Fruit fly (Drosophila melanogaster) whole organism, embryonic: ENCODE results near the gene CG42535.

Experiments used
- Antp ChIP-seq: fragments of 200-800 bp; sonication (Bioruptor generic); optimal IDR thresholded peaks from 3 replicates; lab custom pipeline; 2016; ENCODE audit warnings: missing biosample characterization, missing genetic modification characterization
- Bdp1 ChIP-seq: fragments of 200-800 bp; sonication (Bioruptor generic); optimal IDR thresholded peaks from 3 replicates; lab custom pipeline; 2016; ENCODE audit warnings: missing biosample characterization, missing genetic modification characterization
- BtbVII ChIP-seq: fragments of 200-800 bp; sonication (Bioruptor generic); optimal IDR thresholded peaks from 3 replicates; lab custom pipeline; 2017; ENCODE audit warnings: missing biosample characterization, mild to moderate bottlenecking, missing genetic modification characterization
- CG10209 ChIP-seq: fragments of 200-800 bp; sonication (Bioruptor generic); optimal IDR thresholded peaks from 3 replicates; lab custom pipeline; 2017; ENCODE audit warnings: missing biosample characterization, mild to moderate bottlenecking, missing genetic modification characterization, missing genetic modification reagents
- CG10462 ChIP-seq: fragments of 200-800 bp; sonication (Bioruptor generic); optimal IDR thresholded peaks from 2 replicates; lab custom pipeline; 2016; ENCODE audit warnings: missing biosample characterization, missing genetic modification characterization
- CG10959 ChIP-seq: fragments of 200-800 bp; sonication (Bioruptor generic); IDR thresholded peaks from 2 replicates; pipeline ENCODE4 v1.3.6; 2022; ENCODE audit warnings: missing biosample characterization, missing genetic modification characterization
- CG13894 ChIP-seq: fragments of 200-800 bp; sonication (Bioruptor generic); optimal IDR thresholded peaks from 3 replicates; lab custom pipeline; 2018; ENCODE audit warnings: missing biosample characterization, mild to moderate bottlenecking, missing genetic modification characterization, moderate library complexity
- CG18619 ChIP-seq: fragments of 200-800 bp; sonication (Bioruptor generic); optimal IDR thresholded peaks from 3 replicates; lab custom pipeline; 2017; ENCODE audit warnings: missing biosample characterization, mild to moderate bottlenecking, missing genetic modification characterization
- CG2199 ChIP-seq: fragments of 200-800 bp; sonication (Bioruptor generic); IDR thresholded peaks from 3 replicates; pipeline ENCODE4 v1.3.6; 2022; ENCODE audit warnings: missing biosample characterization, missing genetic modification characterization
- CG2202 ChIP-seq: fragments of 200-800 bp; sonication (Bioruptor generic); optimal IDR thresholded peaks from 2 replicates; lab custom pipeline; 2018; ENCODE audit warnings: missing biosample characterization, mild to moderate bottlenecking, missing genetic modification characterization
- CG3281 ChIP-seq: fragments of 200-800 bp; sonication (Bioruptor generic); optimal IDR thresholded peaks from 3 replicates; lab custom pipeline; 2017; ENCODE audit warnings: missing biosample characterization, mild to moderate bottlenecking, missing genetic modification characterization
- CG3407 ChIP-seq: fragments of 200-800 bp; sonication (Bioruptor generic); optimal IDR thresholded peaks from 2 replicates; lab custom pipeline; 2018; ENCODE audit warnings: missing biosample characterization, mild to moderate bottlenecking, missing genetic modification characterization
- CG4282 ChIP-seq: fragments of 200-800 bp; sonication (Bioruptor generic); optimal IDR thresholded peaks from 2 replicates; lab custom pipeline; 2016; ENCODE audit warnings: missing biosample characterization, missing genetic modification characterization
- CG6175 ChIP-seq: fragments of 200-800 bp; sonication (Bioruptor generic); IDR thresholded peaks from 3 replicates; pipeline ENCODE4 v1.3.6; 2022; ENCODE audit warnings: missing biosample characterization, missing genetic modification characterization
- CG6854 ChIP-seq: fragments of 200-800 bp; sonication (Bioruptor generic); optimal IDR thresholded peaks from 3 replicates; lab custom pipeline; 2017; ENCODE audit warnings: missing biosample characterization, mild to moderate bottlenecking, missing genetic modification characterization
- CG7786 ChIP-seq: fragments of 200-800 bp; sonication (Bioruptor generic); optimal IDR thresholded peaks from 2 replicates; lab custom pipeline; 2016; ENCODE audit warnings: missing biosample characterization, missing genetic modification characterization
- CG8765 ChIP-seq: fragments of 200-800 bp; sonication (Bioruptor generic); IDR thresholded peaks from 2 replicates; pipeline ENCODE4 v1.3.6; 2022; ENCODE audit warnings: missing biosample characterization, missing genetic modification characterization
- CG9727 ChIP-seq: fragments of 200-800 bp; sonication (Bioruptor generic); optimal IDR thresholded peaks from 3 replicates; lab custom pipeline; 2017; ENCODE audit warnings: missing biosample characterization, mild to moderate bottlenecking, missing genetic modification characterization
- Dfd ChIP-seq, 2 experiments: fragments of >200 bp; optimal IDR thresholded peaks; 2 replicates each; lab custom pipeline; 2017; ENCODE audit warnings: missing biosample characterization in 2 of 2, missing genetic modification characterization in 2 of 2
- E2f2 ChIP-seq: fragments of 200-800 bp; sonication (Bioruptor generic); IDR thresholded peaks from 2 replicates; pipeline ENCODE4 v1.3.6; 2022; ENCODE audit warnings: missing biosample characterization, missing genetic modification characterization
- Ets65A ChIP-seq: fragments of 200-800 bp; sonication (Bioruptor generic); peaks from one replicate; lab custom pipeline; 2016; ENCODE audit warnings: missing biosample characterization, missing genetic modification characterization
- Ets97D ChIP-seq: fragments of 200-800 bp; sonication (Bioruptor generic); optimal IDR thresholded peaks from 3 replicates; lab custom pipeline; 2016; ENCODE audit warnings: missing biosample characterization, missing genetic modification characterization
- Hmr ChIP-seq: fragments of 200-800 bp; sonication (Bioruptor generic); optimal IDR thresholded peaks from 3 replicates; lab custom pipeline; 2017; ENCODE audit warnings: mild to moderate bottlenecking, missing biosample characterization, missing genetic modification reagents, missing genetic modification characterization
- Hr39 ChIP-seq: fragments of >200 bp; optimal IDR thresholded peaks from 2 replicates; lab custom pipeline; 2017
- Lhr ChIP-seq: fragments of 200-800 bp; sonication (Bioruptor generic); optimal IDR thresholded peaks from 3 replicates; lab custom pipeline; 2017; ENCODE audit warnings: mild to moderate bottlenecking, missing biosample characterization, missing genetic modification reagents, missing genetic modification characterization
- Meics ChIP-seq: fragments of 200-800 bp; sonication (Bioruptor generic); optimal IDR thresholded peaks from 2 replicates; lab custom pipeline; 2017; ENCODE audit warnings: missing biosample characterization, mild to moderate bottlenecking, missing genetic modification characterization
- NK7.1 ChIP-seq: fragments of 200-800 bp; sonication (Bioruptor generic); optimal IDR thresholded peaks from 3 replicates; lab custom pipeline; 2016; ENCODE audit warnings: missing biosample characterization, missing genetic modification characterization
- NfI ChIP-seq: fragments of 200-800 bp; sonication (Bioruptor generic); optimal IDR thresholded peaks from 3 replicates; lab custom pipeline; 2018; ENCODE audit warnings: missing biosample characterization, mild to moderate bottlenecking, missing genetic modification characterization, moderate library complexity
- Oli ChIP-seq: fragments of 200-800 bp; sonication (Bioruptor generic); optimal IDR thresholded peaks from 2 replicates; lab custom pipeline; 2018; ENCODE audit warnings: missing biosample characterization, mild to moderate bottlenecking, missing genetic modification characterization, moderate library complexity
- Pdp1 ChIP-seq, 2 experiments: fragments of 200-800 bp; sonication (Bioruptor generic); optimal IDR thresholded peaks; 3 replicates each; lab custom pipeline; 2016; ENCODE audit warnings: missing biosample characterization in 2 of 2, missing genetic modification characterization in 2 of 2, mild to moderate bottlenecking in 1 of 2, moderate library complexity in 1 of 2
- Poxn ChIP-seq: fragments of 200-800 bp; sonication (Bioruptor generic); IDR thresholded peaks from 2 replicates; pipeline ENCODE4 v1.3.6; 2022; ENCODE audit warnings: missing biosample characterization, missing genetic modification characterization
- Stat92E ChIP-seq, 3 experiments: fragments of >200 bp in 2 of 3; fragments of 200-800 bp in 1 of 3; sonication (Bioruptor generic) in 1 of 3; optimal IDR thresholded peaks; 2 replicates each; lab custom pipeline; 2017 to 2019; ENCODE audit warnings: missing biosample characterization in 3 of 3, missing genetic modification characterization in 3 of 3, mild to moderate bottlenecking in 1 of 3, moderate library complexity in 1 of 3
- Taf1 ChIP-seq: fragments of 200-800 bp; sonication (Bioruptor generic); IDR thresholded peaks from 2 replicates; pipeline ENCODE4 v1.3.6; 2022; ENCODE audit warnings: missing biosample characterization, missing genetic modification characterization
- amos ChIP-seq: fragments of 200-800 bp; sonication (Bioruptor generic); IDR thresholded peaks from 2 replicates; pipeline ENCODE4 v1.3.6; 2022; ENCODE audit warnings: missing biosample characterization, missing genetic modification characterization; ENCODE audit not compliant: partially characterized antibody
- ap ChIP-seq: fragments of 200-800 bp; sonication (Bioruptor generic); IDR thresholded peaks from 2 replicates; pipeline ENCODE4 v1.3.6; 2022; ENCODE audit warnings: missing biosample characterization, missing genetic modification characterization
- ash1 ChIP-seq: fragments of 200-800 bp; sonication (Bioruptor generic); optimal IDR thresholded peaks from 2 replicates; lab custom pipeline; 2018; ENCODE audit warnings: missing biosample characterization, mild to moderate bottlenecking, missing genetic modification characterization
- bbx ChIP-seq: fragments of 200-800 bp; sonication (Bioruptor generic); IDR thresholded peaks from 2 replicates; pipeline ENCODE4 v1.3.6; 2022; ENCODE audit warnings: missing biosample characterization, missing genetic modification characterization; ENCODE audit not compliant: partially characterized antibody
- crol ChIP-seq: fragments of 200-800 bp; sonication (Bioruptor generic); IDR thresholded peaks from 2 replicates; pipeline ENCODE4 v1.3.6; 2022; ENCODE audit warnings: missing biosample characterization, missing genetic modification characterization
- oc ChIP-seq: fragments of 200-800 bp; sonication (Bioruptor generic); optimal IDR thresholded peaks from 2 replicates; lab custom pipeline; 2018; ENCODE audit warnings: missing biosample characterization, mild to moderate bottlenecking, missing genetic modification characterization, moderate library complexity
- ro ChIP-seq: fragments of 200-800 bp; sonication (Bioruptor generic); IDR thresholded peaks from 2 replicates; pipeline ENCODE4 v1.3.6; 2022; ENCODE audit warnings: missing biosample characterization, missing genetic modification characterization
- schlank ChIP-seq: fragments of 200-800 bp; sonication (Bioruptor generic); optimal IDR thresholded peaks from 2 replicates; lab custom pipeline; 2018; ENCODE audit warnings: missing biosample characterization, mild to moderate bottlenecking, missing genetic modification characterization
- sd ChIP-seq: fragments of 200-800 bp; sonication (Bioruptor generic); optimal IDR thresholded peaks from 3 replicates; lab custom pipeline; 2018; ENCODE audit warnings: missing biosample characterization, mild to moderate bottlenecking, missing genetic modification characterization, moderate library complexity
- sens-2 ChIP-seq: fragments of 200-800 bp; sonication (Bioruptor generic); IDR thresholded peaks from 2 replicates; pipeline ENCODE4 v1.3.6; 2022; ENCODE audit warnings: missing biosample characterization, missing genetic modification characterization
- seq ChIP-seq: fragments of 200-800 bp; sonication (Bioruptor generic); IDR thresholded peaks from 2 replicates; pipeline ENCODE4 v1.3.6; 2022; ENCODE audit warnings: missing biosample characterization, missing genetic modification characterization
- sisA ChIP-seq: fragments of 200-800 bp; sonication (Bioruptor generic); IDR thresholded peaks from 2 replicates; pipeline ENCODE4 v1.3.6; 2022; ENCODE audit warnings: missing biosample characterization, missing genetic modification characterization
- slbo ChIP-seq: fragments of 200-800 bp; sonication (Bioruptor generic); IDR thresholded peaks from 2 replicates; pipeline ENCODE4 v1.3.6; 2022; ENCODE audit warnings: missing biosample characterization, missing genetic modification characterization
- slp2 ChIP-seq: fragments of 200-800 bp; sonication (Bioruptor generic); optimal IDR thresholded peaks from 2 replicates; lab custom pipeline; 2016; ENCODE audit warnings: missing biosample characterization, missing genetic modification characterization
- so ChIP-seq: fragments of 200-800 bp; sonication (Bioruptor generic); IDR thresholded peaks from 3 replicates; pipeline ENCODE4 v1.3.6; 2022; ENCODE audit warnings: missing biosample characterization, missing genetic modification characterization
- sob ChIP-seq: fragments of 200-800 bp; sonication (Bioruptor generic); IDR thresholded peaks from 2 replicates; pipeline ENCODE4 v1.3.6; 2022; ENCODE audit warnings: missing biosample characterization, missing genetic modification characterization
- tll ChIP-seq, 2 experiments: fragments of 200-800 bp in 1 of 2; fragments of >200 bp in 1 of 2; sonication (Bioruptor generic) in 1 of 2; optimal IDR thresholded peaks; 2 replicates each; lab custom pipeline; 2017 to 2019; ENCODE audit warnings: missing biosample characterization in 2 of 2, missing genetic modification characterization in 2 of 2, mild to moderate bottlenecking in 1 of 2, moderate library complexity in 1 of 2
- tx ChIP-seq: fragments of 200-800 bp; sonication (Bioruptor generic); optimal IDR thresholded peaks from 2 replicates; lab custom pipeline; 2016; ENCODE audit warnings: missing biosample characterization, missing genetic modification characterization

CG42535 gene

dm6 chr3L:10664511-10665062 lies 33.9 kb upstream of the CG42535 start, which contains the start of gene simj (continued):
- TF ChIP-seq Antp (GFP tag; lab: Kevin White, UChicago), result no peak
- peak; percentile 29; the same call in 1 of the 2 replicates for TF ChIP-seq CG10959 (GFP tag; lab: Robert Waterston, UW)
- peak; percentile 4 for TF ChIP-seq slp2
- TF ChIP-seq slbo (GFP tag; lab: Robert Waterston, UW), result peak; percentile 51
- TF ChIP-seq E2f2 (GFP tag; lab: Robert Waterston, UW), result peak; percentile 87
- peak; percentile 46 for TF ChIP-seq BtbVII
- TF ChIP-seq CG2202 (tag; lab: Kevin White, UChicago), result peak; percentile 35
- peak in 1 of 3 experiments; percentile 75 for TF ChIP-seq Stat92E (GFP tag; optimal IDR thresholded peaks at IDR 0.05; lab: Kevin White, UChicago)
- no peak for TF ChIP-seq sens-2 (GFP tag; lab: Robert Waterston, UW)
- TF ChIP-seq CG8765 (GFP tag; lab: Robert Waterston, UW), result no peak
- TF ChIP-seq sob (GFP tag; lab: Robert Waterston, UW), result peak; percentile 77
- TF ChIP-seq CG9727 (GFP tag; lab: Kevin White, UChicago), result no peak
- no peak for TF ChIP-seq tll (GFP tag; optimal IDR thresholded peaks at IDR 0.05; lab: Kevin White, UChicago)
- peak; percentile 51 for TF ChIP-seq CG10209 (GFP tag; lab: Kevin White, UChicago)
- TF ChIP-seq CG10462 (GFP tag; lab: Kevin White, UChicago), result no peak
- TF ChIP-seq Hmr (GFP tag; lab: Kevin White, UChicago), result peak; percentile 68
- TF ChIP-seq NfI (GFP tag; lab: Kevin White, UChicago), result peak; percentile 57
- peak; percentile 55 for TF ChIP-seq CG4282
- TF ChIP-seq CG6175 (GFP tag; lab: Robert Waterston, UW), result no peak; the same call in 2 of the 3 replicates
- TF ChIP-seq oc (tag; lab: Kevin White, UChicago), result peak; percentile 70
- no peak for TF ChIP-seq Bdp1 (GFP tag; lab: Kevin White, UChicago)
- TF ChIP-seq Taf1 (GFP tag; lab: Robert Waterston, UW), result no peak; the same call in 1 of the 2 replicates
- TF ChIP-seq NK7.1 (GFP tag; lab: Kevin White, UChicago), result no peak
- no peak for TF ChIP-seq Poxn
- TF ChIP-seq seq (GFP tag; lab: Robert Waterston, UW), result no peak
- peak; percentile 48 for TF ChIP-seq CG7786 (GFP tag; lab: Kevin White, UChicago)
- TF ChIP-seq Dfd (GFP tag; optimal IDR thresholded peaks at IDR 0.05; lab: Kevin White, UChicago), result no peak
- no peak for TF ChIP-seq sisA
- TF ChIP-seq Meics, result peak; percentile 51
- TF ChIP-seq sd (tag; lab: Kevin White, UChicago), result peak; percentile 59
- TF ChIP-seq CG3281 (GFP tag; lab: Kevin White, UChicago), result peak; percentile 23
- no peak for TF ChIP-seq CG3407 (GFP tag; lab: Kevin White, UChicago)
- peak; percentile 95 for TF ChIP-seq bbx
- peak; percentile 89 for TF ChIP-seq CG13894 (tag; lab: Kevin White, UChicago)
- TF ChIP-seq crol, result peak; percentile 7; the same call in 1 of the 2 replicates
- no peak for TF ChIP-seq ap (GFP tag; lab: Robert Waterston, UW)
- peak; percentile 22 for TF ChIP-seq tx (GFP tag; lab: Kevin White, UChicago)
- no peak for TF ChIP-seq Ets65A (GFP tag; lab: Kevin White, UChicago)
- 0 out of 3 replicates have a peak, but pooled peaks have one; percentile 10 for TF ChIP-seq CG2199 (GFP tag; lab: Robert Waterston, UW)
- no peak for TF ChIP-seq ro
- no peak for TF ChIP-seq CG6854 (GFP tag; lab: Kevin White, UChicago)
- TF ChIP-seq CG18619 (GFP tag; lab: Kevin White, UChicago), result no peak
- peak; percentile 77 for TF ChIP-seq ash1
- peak; percentile 86 for TF ChIP-seq Ets97D (GFP tag; lab: Kevin White, UChicago)
- TF ChIP-seq Pdp1 (GFP tag; optimal IDR thresholded peaks at IDR 0.05; lab: Kevin White, UChicago), result peak; percentile 38 to 55
- TF ChIP-seq Lhr (GFP tag; lab: Kevin White, UChicago), result peak; percentile 74
- TF ChIP-seq amos (GFP tag; lab: Robert Waterston, UW), result peak; percentile 94
- TF ChIP-seq Oli (tag; lab: Kevin White, UChicago), result no peak
- TF ChIP-seq Hr39 (lab: Kevin White, UChicago), result no peak
- peak; percentile 43 for TF ChIP-seq schlank (tag; lab: Kevin White, UChicago)
- TF ChIP-seq so (GFP tag; lab: Robert Waterston, UW), result peak; percentile 57; the same call in 1 of the 3 replicates
